Worm (Caenorhabditis elegans) whole organism, L4/young adult: ENCODE results near the gene F22F4.9.

Experiments
- W03F9.2 ChIP-seq: fragments of 150-350 bp; optimal IDR thresholded peaks from 2 replicates; lab custom pipeline; 2014; ENCODE audit warnings: missing biosample characterization, missing genetic modification characterization
- dao-5 ChIP-seq: sonication (generic microtip); optimal IDR thresholded peaks from 2 replicates; lab custom pipeline; 2016; ENCODE audit warnings: missing genotype, missing genetic modification characterization, moderate library complexity, missing compliant biosample characterization
- him-1 ChIP-seq: sonication (generic microtip); optimal IDR thresholded peaks from 2 replicates; lab custom pipeline; 2016; ENCODE audit warnings: missing genotype, missing genetic modification reagents, missing genetic modification characterization, missing compliant biosample characterization

Gene F22F4.9

DNA sequence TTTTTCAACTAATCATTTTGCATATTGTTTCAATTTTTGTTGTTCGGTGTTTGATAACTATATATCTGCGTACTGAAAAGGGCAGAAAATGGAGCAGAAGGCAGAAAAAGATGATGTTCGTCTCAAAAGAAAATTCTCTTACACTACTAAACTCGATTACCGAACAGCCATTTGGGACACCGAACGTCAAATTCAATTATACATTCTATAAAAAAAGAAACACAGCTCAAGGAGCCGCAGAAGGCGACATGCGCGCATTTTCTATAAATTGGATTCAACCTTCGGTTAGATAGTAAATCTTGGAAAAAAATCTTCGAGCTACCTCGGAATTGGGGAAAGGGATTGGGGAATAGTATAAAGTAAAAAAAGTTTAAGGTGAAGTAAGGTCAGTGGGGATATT, 16.0 kb downstream of the F22F4.9 start:
- TF ChIP-seq him-1 (tag; lab: Kevin White, UChicago), result no peak
- TF ChIP-seq W03F9.2 (tag; lab: Kevin White, UChicago), result no peak
- TF ChIP-seq dao-5 (tag; lab: Kevin White, UChicago), result no peak

DNA sequence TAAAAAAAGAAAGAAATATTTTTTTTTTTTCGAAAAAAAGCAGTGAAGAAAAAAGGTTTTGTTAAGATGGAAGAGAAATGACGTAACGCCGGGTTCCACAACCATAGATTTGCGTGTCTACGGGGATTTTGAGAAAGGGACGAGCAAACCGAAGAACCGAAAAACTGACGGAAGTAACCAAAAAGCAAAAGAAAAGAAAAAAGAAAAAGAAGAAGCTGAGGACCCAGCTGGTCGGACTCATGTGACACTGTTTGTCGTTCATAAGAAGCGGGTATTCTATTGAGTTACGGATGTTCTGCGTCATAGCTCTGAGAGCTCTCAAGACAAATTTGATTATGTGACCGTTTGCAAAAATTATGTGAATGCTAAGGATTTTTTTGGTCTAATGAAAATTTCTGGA, 16.5 kb downstream of the F22F4.9 start:
- TF ChIP-seq him-1 (tag; lab: Kevin White, UChicago) (peak; percentile 20), W03F9.2 (tag; lab: Kevin White, UChicago) (no peak)

DNA sequence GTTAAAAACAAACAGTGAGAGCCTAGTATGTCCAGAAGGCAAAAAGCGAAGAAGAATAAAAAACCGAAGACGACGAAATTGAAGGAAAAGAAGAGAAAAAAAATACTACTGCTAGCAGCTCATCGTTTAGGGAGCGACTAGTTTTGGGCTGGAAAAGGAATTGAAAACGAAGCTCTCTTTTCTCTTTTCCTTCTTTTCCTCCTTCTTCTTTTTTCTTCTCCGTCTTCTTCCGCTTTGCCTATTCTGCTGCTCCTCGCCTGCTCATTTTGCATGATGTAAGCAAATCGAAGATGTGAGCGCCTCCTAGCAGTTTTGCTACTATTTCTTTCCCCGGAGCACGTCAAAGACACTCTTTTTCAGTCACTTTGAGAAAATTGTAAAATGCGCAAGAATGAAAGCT, 17.6 kb downstream of the F22F4.9 start:
- TF ChIP-seq him-1 (tag; lab: Kevin White, UChicago) (peak; percentile 31), dao-5 (tag; lab: Kevin White, UChicago) (no peak), W03F9.2 (tag; lab: Kevin White, UChicago) (no peak)

DNA sequence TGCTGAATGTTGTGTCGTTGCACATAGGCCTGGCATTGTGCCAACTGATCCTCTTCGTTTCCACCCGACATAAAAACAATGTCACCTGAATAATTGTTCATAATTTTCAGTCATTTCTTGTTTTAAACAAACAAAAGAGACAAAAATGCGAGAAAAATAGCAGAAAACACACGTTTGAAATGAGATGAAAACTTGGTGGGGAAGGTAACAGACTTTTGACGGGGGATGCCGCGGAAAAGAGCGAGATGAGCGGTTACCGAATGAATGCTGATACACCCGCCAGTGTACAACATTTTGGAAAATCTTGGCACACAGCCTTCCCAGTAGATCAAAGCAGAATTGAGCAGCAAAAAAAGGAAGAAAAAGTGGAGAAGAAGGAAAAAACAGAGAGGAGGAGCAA, 21.6 kb downstream of the F22F4.9 start, which contains the start of gene kin-2:
Gene kin-2 (minus strand): TSS at position 101 of the 400 bp plus-strand sequence.
- TF ChIP-seq W03F9.2 (tag; lab: Kevin White, UChicago) (no peak), him-1 (tag; lab: Kevin White, UChicago) (no peak), dao-5 (tag; lab: Kevin White, UChicago) (no peak)

DNA sequence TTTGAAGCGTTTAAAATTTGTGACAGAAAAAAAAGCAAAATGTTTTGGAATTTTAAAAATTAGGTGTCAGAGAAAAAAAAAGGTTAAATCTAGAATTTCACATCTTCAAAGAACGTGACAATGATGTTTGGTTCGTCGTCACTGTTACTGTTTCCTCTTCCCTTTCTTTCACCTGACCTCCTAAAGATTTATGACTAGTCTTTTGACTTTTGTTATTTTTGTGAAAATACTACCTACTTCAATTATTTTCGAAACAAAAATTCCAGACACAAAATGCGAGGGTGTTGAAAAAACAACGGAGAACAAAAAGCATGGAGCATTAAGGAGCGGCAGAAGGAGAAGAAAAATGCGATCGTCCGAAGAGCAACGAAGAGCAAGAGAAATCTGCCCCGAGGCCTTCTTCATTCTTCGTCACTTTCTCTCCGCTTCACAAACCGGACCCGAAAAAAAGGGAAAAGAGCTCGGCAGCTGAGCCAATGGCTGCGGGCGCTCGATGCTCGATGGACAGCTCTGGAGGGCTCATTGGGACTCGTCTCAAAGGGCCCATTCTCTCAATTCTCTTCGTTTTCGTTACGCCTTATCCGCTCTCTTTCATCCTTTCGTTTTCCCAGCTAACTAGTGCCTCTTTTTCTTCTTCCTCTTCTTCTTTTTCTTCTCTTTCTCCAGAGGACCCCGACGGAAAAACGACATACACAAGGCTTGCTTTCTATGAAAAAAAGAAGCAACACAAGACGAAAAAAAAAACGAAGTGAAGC, 22.9 kb downstream of the F22F4.9 start:
- TF ChIP-seq dao-5 (tag; lab: Kevin White, UChicago) (no peak), him-1 (tag; lab: Kevin White, UChicago) (peak; percentile 71)

DNA sequence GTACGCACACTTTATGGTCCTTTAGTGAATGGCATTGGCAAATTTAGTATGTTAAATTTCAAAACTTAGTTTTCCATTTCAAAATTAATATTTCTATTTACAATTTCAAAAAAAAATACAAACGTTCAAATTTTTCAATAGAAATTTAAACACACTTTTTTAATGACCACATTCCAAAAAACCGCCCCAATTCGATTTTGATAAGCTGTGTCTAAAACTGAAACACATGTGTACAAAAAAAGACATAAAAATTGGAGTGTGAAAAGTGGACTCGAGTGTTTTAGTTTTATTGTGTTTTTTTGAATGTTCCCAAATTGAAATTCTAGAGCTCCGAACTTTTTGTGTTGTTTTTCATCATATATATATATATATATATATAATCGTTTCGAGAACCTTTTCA, 23.6 kb downstream of the F22F4.9 start:
- TF ChIP-seq dao-5 (tag; lab: Kevin White, UChicago), result no peak
- no peak for TF ChIP-seq W03F9.2 (tag; lab: Kevin White, UChicago)
- no peak for TF ChIP-seq him-1 (tag; lab: Kevin White, UChicago)

DNA sequence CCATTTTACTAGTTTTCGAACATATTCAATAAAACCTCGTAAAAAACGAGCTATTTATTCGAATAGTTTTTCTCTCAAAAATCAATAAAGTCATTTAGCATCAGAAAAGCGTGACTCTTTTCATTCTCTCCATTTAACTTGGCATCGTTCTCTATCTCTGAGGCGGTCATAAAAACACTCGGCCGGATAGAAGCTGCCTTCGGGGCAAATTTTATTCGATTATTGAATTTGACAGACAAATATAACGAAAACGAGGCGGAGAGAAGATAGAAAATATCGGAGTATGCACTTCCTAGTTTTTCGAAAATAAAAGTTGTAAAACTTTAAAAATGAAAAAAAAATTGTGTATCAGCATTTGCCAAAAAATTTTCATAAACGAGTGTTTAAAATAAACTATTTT, 24.1 kb downstream of the F22F4.9 start:
- TF ChIP-seq him-1 (tag; lab: Kevin White, UChicago) (no peak), W03F9.2 (tag; lab: Kevin White, UChicago) (no peak), dao-5 (tag; lab: Kevin White, UChicago) (no peak)

DNA sequence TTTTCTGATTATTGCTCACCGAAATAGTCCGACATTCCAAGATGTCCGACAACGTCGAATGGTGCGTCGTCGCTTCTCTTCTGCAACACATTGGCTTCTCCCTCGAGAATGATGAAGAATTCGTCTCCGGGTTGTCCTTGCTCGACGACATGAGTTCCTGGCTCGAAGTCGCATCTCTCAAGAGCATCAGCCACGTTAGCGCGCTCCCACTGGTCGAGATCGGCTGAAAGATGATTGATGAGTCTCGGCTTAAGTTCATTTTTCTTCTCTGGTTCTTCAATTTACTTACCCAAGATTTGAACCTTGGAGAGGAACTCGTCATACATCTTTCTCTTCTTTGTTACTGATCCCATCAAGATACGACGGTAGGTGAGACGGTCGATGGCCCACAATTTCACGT, 27.1 kb downstream of the F22F4.9 start:
- TF ChIP-seq W03F9.2 (tag; lab: Kevin White, UChicago), result no peak
- no peak for TF ChIP-seq dao-5 (tag; lab: Kevin White, UChicago)
- no peak for TF ChIP-seq him-1 (tag; lab: Kevin White, UChicago)

DNA sequence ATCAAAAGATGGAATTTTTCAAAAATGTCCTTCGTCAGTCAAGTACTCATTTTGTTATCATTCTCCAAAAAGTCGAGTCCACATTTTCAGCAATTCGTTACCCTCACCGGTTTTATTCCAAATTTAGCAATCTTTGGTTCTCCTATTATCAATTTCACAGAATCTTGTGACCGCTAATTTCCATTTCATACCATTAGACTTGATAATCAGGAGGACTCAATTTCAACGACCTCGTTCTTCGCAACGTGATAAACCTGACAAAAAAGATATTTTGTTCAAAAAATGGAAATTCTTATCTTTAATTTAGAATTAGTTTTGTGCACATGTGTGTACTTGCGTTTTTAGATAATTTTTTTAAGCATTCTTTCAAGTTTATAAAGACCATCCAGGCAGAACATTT, 36.7 kb downstream of the F22F4.9 start:
- no peak for TF ChIP-seq dao-5 (tag; lab: Kevin White, UChicago)
- TF ChIP-seq him-1 (tag; lab: Kevin White, UChicago), result no peak
- no peak for TF ChIP-seq W03F9.2 (tag; lab: Kevin White, UChicago)

DNA sequence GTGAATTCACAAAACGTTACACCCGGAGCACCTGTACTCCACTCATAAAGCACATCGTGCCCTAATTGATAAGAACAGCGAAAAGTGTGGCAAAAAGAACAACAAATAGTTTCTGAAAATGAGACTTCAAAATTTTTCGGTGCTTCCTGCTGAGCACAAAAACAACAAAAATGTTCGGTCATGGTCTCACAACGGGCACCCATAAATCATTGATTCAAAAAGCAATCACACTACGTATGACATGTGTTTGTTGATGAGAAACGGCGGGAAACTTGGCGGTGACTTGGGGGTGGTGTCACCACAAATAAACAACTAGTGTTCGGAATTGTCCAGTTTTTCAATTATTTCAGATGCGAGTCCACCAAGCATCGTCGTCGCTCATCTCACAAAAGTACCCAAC, 38.4 kb downstream of the F22F4.9 start:
- TF ChIP-seq him-1 (tag; lab: Kevin White, UChicago) (no peak), W03F9.2 (tag; lab: Kevin White, UChicago) (no peak), dao-5 (tag; lab: Kevin White, UChicago) (no peak)

DNA sequence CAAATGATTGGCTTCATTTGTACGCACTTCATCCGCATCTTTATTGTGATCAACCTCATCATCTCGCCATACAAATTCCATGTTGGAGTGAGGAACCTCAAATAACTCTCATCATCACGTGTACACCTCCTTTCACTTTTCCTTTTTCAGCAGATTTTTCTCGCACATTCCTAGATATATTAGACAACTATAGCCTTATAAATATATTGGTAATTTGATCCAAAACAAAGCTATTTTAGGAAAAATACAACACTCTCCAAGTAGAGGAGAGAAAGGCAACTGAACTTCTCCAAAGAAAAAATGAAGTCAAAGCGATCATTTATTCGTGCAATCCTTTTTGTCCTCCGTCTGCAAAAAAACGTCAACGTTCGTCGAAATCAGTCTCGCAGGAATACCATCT, 40.5 kb downstream of the F22F4.9 start, which contains the start of gene R07E4.1:
Gene R07E4.1 (plus strand): TSS at position 301 of the 400 bp plus-strand sequence.
- no peak for TF ChIP-seq him-1 (tag; lab: Kevin White, UChicago)
- TF ChIP-seq dao-5 (tag; lab: Kevin White, UChicago), result no peak
- no peak for TF ChIP-seq W03F9.2 (tag; lab: Kevin White, UChicago)

DNA sequence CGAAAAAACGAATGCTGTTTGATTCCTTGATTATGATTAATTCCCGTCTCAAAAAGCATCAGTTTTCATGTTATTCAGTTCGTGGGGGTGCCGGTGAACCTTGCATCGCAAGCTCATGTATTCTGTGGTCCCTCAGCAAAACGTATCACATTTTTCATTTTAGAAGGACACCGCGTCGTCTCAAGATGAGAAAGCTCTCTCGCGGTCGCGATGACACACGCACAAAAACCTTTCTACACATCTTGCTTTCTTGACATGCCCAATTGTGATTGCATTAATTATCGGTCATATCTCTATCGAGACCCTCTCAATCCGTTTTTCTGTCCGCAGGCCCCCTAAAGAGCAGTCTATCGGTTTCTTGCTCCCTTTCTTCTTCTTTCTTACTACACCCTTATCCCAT, 43.2 kb downstream of the F22F4.9 start:
- TF ChIP-seq W03F9.2 (tag; lab: Kevin White, UChicago), result no peak
- TF ChIP-seq dao-5 (tag; lab: Kevin White, UChicago), result no peak
- no peak for TF ChIP-seq him-1 (tag; lab: Kevin White, UChicago)

DNA sequence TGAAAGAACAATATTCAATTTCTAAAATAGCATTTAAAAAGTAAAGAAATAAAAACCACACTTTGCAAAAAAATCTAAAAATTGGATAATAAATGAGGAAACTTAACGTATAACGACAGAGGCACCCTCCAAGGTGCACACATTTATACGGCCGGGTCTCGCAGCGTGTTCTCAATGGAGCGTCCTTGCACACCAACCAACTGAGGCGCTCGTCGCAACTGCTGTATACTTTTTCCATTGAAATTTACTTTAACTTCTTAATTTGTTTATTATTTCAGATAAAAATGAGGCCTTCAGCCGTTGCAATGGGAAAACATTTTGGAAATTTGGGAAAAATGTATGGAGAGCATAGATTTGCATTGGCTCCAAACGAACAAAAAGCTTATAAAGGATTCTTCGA, 46.1 kb downstream of the F22F4.9 start, which contains the start of the genes R07E4.5 and R07E4.3:
Gene R07E4.5 (minus strand): TSS at position 1 of the 400 bp plus-strand sequence.
Gene R07E4.3 (plus strand): TSS at position 285 of the 400 bp plus-strand sequence.
- peak; percentile 8 for TF ChIP-seq him-1 (tag; lab: Kevin White, UChicago)
- TF ChIP-seq W03F9.2 (tag; lab: Kevin White, UChicago), result peak; percentile 63
- no peak for TF ChIP-seq dao-5 (tag; lab: Kevin White, UChicago)

DNA sequence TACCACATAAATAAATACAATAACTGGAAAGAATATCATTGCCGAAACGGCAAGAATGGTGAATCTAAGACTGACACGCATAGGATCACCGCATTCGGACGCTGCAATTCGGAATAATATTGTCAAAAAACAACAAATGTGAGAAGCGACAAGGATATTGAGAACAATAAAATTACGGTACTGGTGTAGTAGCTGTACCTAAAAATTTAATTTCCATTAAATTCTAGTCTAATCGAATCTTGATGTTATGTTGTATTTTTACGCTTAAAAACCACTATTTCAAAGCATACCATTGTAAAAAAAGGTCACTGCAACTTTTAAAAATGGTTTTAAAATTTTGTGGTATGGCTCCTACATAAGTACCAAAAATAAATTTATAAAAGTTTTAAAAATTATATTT, 50.5 kb downstream of the F22F4.9 start, which contains the start of gene mig-23:
Gene mig-23 (minus strand): TSS at position 101 of the 400 bp plus-strand sequence.
- TF ChIP-seq W03F9.2 (tag; lab: Kevin White, UChicago), result no peak
- TF ChIP-seq him-1 (tag; lab: Kevin White, UChicago), result no peak
- no peak for TF ChIP-seq dao-5 (tag; lab: Kevin White, UChicago)
